Fruit fly (Drosophila melanogaster): Measurements from ENCODE around the gene sdt.
A peak's percentile ranks its signal among the peaks of the same experiment; 100 is the strongest.

Gene sdt

DNA sequence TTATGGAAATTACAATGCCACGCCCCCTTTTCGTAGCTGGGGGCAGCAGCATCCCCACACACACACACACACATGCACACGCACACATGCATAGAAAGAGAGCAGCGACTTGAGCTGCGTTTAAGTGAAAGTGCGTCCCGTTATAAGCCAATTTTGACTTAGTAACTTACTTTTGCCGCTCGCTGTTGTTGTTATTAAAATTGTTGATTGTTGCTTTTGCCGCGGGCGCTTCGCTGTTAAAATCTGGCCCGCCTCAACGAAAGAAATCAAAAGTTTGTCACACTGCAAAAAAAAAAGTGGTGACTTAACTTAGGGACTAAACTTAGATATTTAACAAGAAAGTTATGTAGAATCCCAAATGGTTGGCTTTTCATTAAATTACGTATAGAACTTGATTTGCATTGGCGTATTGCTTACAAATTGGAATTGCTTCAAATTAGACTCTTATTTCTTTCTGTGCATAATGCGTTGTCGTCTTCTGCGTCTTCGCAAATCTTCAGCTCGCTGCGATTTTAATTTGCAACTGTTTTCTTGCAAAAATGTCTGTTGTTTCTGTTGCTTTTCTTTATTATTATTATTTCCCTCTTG, 76.5 kb downstream of the sdt start:
- TF ChIP-seq CG17801 (GFP tag; optimal IDR thresholded peaks at IDR 0.05; ENCODE audit: partially characterized antibody), result no peak

DNA sequence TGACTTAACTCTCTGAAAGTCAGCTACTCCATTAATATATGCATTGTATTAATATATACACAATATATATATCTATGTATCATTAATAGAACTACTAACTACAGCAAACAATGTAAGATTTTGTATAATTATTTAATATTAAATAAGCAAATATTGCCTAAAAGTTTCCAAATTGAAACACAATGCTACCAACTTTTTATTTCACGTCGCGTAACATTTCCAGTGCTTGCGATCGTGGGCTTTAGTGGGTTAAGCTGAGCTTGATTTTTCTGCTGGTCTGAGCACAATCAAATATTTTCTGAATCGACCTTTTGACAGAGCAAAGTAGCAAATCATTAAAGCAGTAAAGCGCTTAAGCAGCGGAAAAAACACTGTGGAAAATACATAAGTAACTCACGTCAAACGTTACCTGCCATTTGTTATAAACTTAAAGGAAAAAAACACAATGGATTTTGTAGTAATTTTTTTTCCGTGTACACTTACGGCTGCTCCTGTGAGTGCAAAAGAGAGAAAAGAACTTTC, 80.0 kb downstream of the sdt start:
- TF ChIP-seq CG17801 (GFP tag; optimal IDR thresholded peaks at IDR 0.05; ENCODE audit: partially characterized antibody), result peak; percentile 32

DNA sequence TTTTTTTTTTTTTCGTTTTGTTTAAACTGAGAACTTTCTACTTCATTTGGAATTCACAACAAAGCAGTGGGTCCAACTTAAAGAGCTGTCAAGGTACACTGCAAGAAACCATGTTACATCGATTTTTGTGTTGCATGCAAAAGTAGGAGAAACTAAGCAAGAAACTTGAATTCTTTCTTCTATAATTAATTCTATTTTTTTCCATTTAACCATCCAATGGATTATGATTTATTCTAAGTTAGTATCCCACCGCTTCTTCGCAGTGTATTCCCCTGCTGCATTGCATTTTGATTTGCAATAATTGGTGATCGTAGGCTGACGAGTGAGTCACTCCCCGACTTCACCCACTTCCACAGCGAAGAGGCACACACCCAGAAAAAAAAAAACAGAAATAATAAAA, 81.5 kb downstream of the sdt start:
- TF ChIP-seq CG17801 (GFP tag; optimal IDR thresholded peaks at IDR 0.05; ENCODE audit: partially characterized antibody), result peak; percentile 78

DNA sequence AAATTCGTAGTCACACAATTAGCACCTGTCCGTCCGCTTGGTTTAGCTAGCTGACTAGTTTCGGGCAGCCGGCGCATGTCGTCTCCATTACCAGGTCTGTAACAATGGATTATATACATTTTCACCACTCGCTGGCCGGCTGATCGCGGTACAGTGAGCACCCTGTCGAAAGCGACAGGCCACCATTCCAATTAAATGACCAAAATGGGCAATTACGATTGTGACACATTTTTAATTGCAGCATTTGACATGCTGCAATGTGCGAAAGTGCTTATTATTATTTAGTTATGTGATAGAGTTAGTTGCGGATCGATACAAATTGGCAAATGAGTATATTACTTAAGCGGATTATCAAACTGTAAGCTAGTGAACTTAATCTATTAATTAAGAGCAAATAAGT, 84.9 kb downstream of the sdt start:
- TF ChIP-seq CG17801 (GFP tag; optimal IDR thresholded peaks at IDR 0.05; ENCODE audit: partially characterized antibody), result peak; percentile 28

DNA sequence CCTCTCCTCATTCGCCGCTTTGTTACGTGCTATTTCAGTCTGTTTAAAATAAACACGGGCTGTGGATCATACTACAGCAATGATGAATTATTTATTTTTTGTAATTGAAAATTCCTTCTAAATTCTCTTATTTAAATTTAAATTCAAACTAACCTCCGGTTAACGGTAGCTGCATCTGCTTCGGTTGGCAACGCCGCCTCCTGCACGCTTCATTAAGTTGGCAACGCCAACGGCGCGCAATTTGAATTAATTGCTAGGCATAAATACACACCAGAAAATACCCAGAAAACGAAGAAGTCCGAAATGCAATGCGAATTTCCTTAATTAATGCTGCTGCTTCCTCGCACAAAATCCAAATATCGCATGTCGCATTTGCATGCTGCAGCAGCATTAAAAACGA, 86.9 kb downstream of the sdt start:
- no peak for TF ChIP-seq CG17801 (GFP tag; optimal IDR thresholded peaks at IDR 0.05; ENCODE audit: partially characterized antibody)

DNA sequence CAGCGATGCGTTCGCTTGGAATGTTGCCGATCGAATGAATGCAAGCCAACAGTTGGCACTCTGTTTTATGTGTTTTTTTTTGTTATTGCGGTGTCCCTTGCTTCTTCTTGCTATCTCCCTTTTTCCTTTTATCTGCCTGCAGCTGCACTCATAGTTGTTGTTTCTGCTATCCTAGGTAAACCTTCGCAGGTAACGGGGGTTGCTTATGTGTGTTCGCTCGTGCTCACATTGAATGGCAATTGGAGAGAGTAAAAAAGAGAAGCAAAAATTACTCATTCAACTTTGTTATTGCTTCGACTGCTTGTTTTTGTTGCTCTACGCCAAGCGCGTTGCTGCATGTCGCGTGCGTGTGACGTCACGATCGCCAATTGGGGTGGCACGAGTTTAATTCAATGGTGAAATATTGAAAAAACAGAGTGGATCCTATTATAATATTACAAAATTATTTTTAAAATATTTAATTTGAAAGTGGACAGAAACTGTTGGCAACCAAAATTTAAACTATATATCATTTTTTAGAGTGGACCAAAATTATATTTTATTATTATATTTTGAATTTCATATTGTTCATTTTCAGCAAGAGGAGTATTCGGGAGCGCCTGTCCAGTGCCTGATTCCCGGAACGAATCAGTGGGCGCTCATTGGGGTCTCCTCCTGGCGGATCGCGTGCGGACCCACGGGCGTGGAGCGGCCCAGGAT, 93.2 kb downstream of the sdt start, which contains the start of gene Corp:
Corp (minus strand) TSS at position 47 of the 699 bp plus-strand sequence.
- peak; percentile 96 for TF ChIP-seq CG17801 (GFP tag; optimal IDR thresholded peaks at IDR 0.05; ENCODE audit: partially characterized antibody)

DNA sequence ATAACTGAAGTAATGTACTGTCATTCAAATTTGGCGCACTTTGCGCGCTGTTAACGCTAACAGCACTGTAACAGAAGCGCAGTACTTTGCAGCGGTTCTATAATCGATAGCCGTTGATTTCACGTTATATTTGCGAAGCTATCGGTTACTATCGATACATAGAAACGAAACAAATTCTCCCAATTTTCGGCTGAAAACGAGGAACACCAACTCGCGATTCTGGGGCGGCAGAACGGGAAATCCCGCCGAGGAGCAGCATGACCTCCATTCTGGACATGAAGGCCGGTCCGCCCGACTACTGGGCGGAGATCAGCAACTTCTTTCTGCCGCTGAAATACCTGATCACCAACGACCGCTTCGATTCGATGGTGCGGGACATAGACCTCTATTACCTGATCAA, 94.9 kb downstream of the sdt start, which contains the start of gene CG1636:
CG1636 (plus strand) TSS at position 122 of the 400 bp plus-strand sequence.
- no peak for TF ChIP-seq CG17801 (GFP tag; optimal IDR thresholded peaks at IDR 0.05; ENCODE audit: partially characterized antibody)

DNA sequence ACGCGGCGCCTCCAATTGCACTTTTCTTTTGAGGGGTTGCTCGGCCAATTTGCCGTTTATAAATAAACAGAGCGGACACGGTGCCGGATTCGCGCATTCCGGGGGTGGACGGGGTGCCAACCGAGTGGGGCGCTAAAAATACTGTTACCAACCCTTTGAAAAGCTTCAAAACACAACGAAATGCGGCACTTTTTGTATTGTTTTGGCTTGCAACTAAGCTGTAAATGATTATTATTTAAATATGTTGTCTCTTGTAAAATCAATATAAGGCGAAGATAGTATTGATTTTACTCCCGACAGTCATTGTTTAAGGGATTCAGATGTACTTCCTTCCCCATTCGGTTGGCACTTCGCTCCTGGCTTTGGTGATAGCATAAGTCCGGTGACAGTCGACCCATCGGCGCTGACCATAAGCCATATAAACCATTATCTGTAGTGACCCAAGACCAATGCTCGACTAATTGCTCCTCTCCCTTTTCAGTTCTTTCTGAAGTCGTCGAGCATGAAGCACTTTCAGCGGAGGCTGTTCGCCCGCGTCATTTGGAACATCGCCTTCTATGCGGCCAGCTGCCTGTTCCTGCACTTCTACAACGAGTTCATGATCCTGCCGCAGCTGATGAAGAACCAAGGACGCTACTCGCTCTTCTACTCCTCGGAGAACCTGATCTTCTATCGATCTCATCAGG, 95.6 kb downstream of the sdt start, which contains the start of gene CG15343:
CG15343 (minus strand) TSS at position 8 of the 686 bp plus-strand sequence.
- no peak for TF ChIP-seq CG17801 (GFP tag; optimal IDR thresholded peaks at IDR 0.05; ENCODE audit: partially characterized antibody)

DNA sequence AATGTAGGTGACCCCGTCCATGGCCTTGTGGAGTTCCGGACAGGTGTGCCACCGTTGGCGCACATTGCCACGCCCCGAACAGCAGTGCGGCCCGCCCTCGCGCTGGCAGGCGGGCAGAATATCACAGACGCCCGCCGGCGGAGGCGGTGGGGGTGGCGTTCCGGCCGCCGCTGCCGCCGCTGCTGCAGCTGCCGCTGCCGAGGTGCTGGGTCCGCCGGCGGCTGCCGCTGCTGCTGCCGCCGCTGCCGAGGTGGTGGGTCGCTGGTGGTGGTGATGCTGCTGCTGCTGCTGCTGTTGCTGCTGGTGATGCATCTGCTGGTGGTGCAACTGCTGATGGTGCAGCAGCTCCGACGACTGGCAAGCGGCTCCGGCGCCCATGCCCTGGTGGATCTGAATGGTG, 106.7 kb downstream of the sdt start:
- no peak for TF ChIP-seq CG17801 (GFP tag; optimal IDR thresholded peaks at IDR 0.05; ENCODE audit: partially characterized antibody)

DNA sequence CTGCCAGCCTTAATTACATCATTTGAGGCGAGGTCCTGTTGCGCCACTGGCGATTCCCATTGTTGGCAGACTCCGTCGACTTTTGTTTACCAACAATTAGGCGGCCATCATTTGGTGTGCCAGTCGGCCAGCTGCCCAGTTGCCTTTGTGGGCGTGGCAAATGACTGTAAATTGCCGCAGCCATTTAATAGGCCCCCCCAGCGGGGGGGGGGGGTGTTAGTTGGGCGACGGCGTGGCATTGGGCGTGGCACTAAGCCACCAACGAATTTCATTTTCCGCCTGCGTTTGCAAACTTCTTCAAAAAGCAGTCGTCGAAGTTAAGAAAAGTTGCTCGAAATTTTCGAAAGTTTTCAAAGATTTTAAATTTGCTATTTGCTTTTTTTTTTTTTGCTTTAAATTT, 108.5 kb downstream of the sdt start:
- no peak for TF ChIP-seq CG17801 (GFP tag; optimal IDR thresholded peaks at IDR 0.05; ENCODE audit: partially characterized antibody)

Measured in ovary, adult (tissue).